Worm (Caenorhabditis elegans) whole organism, young adult: ENCODE results near the gene ilys-6.

Source experiments
- D2030.7 ChIP-seq: fragments of 200-800 bp; sonication (Bioruptor generic); IDR thresholded peaks from 2 replicates; pipeline ENCODE4 v1.3.6; 2022; ENCODE audit warnings: missing genetic modification reagents, missing genetic modification characterization, missing compliant biosample characterization
- F22D6.2 ChIP-seq: sonication (generic microtip); optimal IDR thresholded peaks from 2 replicates; lab custom pipeline; 2016; ENCODE audit warnings: mild to moderate bottlenecking, missing genetic modification characterization, missing compliant biosample characterization
- F23B12.7 ChIP-seq: sonication (generic microtip); optimal IDR thresholded peaks from 2 replicates; lab custom pipeline; 2017; ENCODE audit warnings: missing genetic modification characterization, mild to moderate bottlenecking, missing compliant biosample characterization, antibody characterized with exemption, moderate library complexity; ENCODE audit not compliant: insufficient read depth
- F33H1.4 ChIP-seq: fragments of 200-800 bp; sonication (Bioruptor generic); IDR thresholded peaks from 2 replicates; pipeline ENCODE4 v1.3.6; 2022; ENCODE audit warnings: missing genetic modification reagents, missing genetic modification characterization, missing compliant biosample characterization
- F57A8.1 ChIP-seq: fragments of 200-800 bp; sonication (Bioruptor generic); optimal IDR thresholded peaks from 2 replicates; lab custom pipeline; 2018; ENCODE audit warnings: mild to moderate bottlenecking, missing genetic modification characterization, moderate library complexity, missing compliant biosample characterization
- K12H6.12 ChIP-seq: fragments of 200-800 bp; sonication (Bioruptor generic); optimal IDR thresholded peaks from 2 replicates; lab custom pipeline; 2018; ENCODE audit warnings: mild to moderate bottlenecking, missing genetic modification characterization, missing compliant biosample characterization
- T26A5.8 ChIP-seq: sonication (generic microtip); optimal IDR thresholded peaks from 2 replicates; lab custom pipeline; 2016; ENCODE audit warnings: missing genetic modification characterization, missing compliant biosample characterization
- Y56A3A.18 ChIP-seq: fragments of 200-800 bp; sonication (Bioruptor generic); IDR thresholded peaks from 2 replicates; pipeline ENCODE4 v1.3.6; 2022; ENCODE audit warnings: missing genetic modification reagents, missing genetic modification characterization, missing compliant biosample characterization
- ZK185.1 ChIP-seq: sonication (generic microtip); optimal IDR thresholded peaks from 2 replicates; lab custom pipeline; 2016; ENCODE audit warnings: mild to moderate bottlenecking, missing genetic modification characterization, missing compliant biosample characterization; ENCODE audit not compliant: poor library complexity, severe bottlenecking
- aptf-2 ChIP-seq: fragments of 200-800 bp; sonication (Bioruptor generic); conservative IDR thresholded peaks from 2 replicates; pipeline ENCODE4 v1.3.6; 2022; ENCODE audit warnings: missing genetic modification reagents, missing genetic modification characterization, missing compliant biosample characterization
- atf-7 ChIP-seq: sonication (generic microtip); optimal IDR thresholded peaks from 2 replicates; lab custom pipeline; 2017; ENCODE audit warnings: mild to moderate bottlenecking, missing genetic modification characterization, missing compliant biosample characterization
- athp-1 ChIP-seq: sonication (generic microtip); optimal IDR thresholded peaks from 2 replicates; lab custom pipeline; 2017; ENCODE audit warnings: mild to moderate bottlenecking, missing genetic modification characterization, missing compliant biosample characterization
- attf-6 ChIP-seq: fragments of 200-800 bp; sonication (Bioruptor generic); IDR thresholded peaks from 2 replicates; pipeline ENCODE4 v1.3.6; 2022; ENCODE audit warnings: missing genetic modification reagents, missing genetic modification characterization, missing compliant biosample characterization
- bed-1 ChIP-seq: fragments of 200-800 bp; sonication (Bioruptor generic); IDR thresholded peaks from 2 replicates; pipeline ENCODE4 v1.3.6; 2022; ENCODE audit warnings: missing genetic modification reagents, missing genetic modification characterization, missing compliant biosample characterization
- cebp-2 ChIP-seq: fragments of 200-800 bp; sonication (Bioruptor generic); IDR thresholded peaks from 2 replicates; pipeline ENCODE4 v1.3.6; 2022; ENCODE audit warnings: missing genetic modification characterization, missing compliant biosample characterization
- ceh-100 ChIP-seq: fragments of 200-800 bp; sonication (Bioruptor generic); IDR thresholded peaks from 2 replicates; pipeline ENCODE4 v1.3.6; 2022; ENCODE audit warnings: missing genetic modification reagents, missing genetic modification characterization, missing compliant biosample characterization
- ceh-27 ChIP-seq: fragments of 200-800 bp; sonication (Bioruptor generic); optimal IDR thresholded peaks from 2 replicates; lab custom pipeline; 2018; ENCODE audit warnings: mild to moderate bottlenecking, missing genetic modification characterization, moderate library complexity, missing compliant biosample characterization
- dox-1 ChIP-seq: fragments of 200-800 bp; sonication (Bioruptor generic); IDR thresholded peaks from 2 replicates; pipeline ENCODE4 v1.3.6; 2022; ENCODE audit warnings: missing genetic modification reagents, missing genetic modification characterization, missing compliant biosample characterization
- dpff-1 ChIP-seq: sonication (generic microtip); optimal IDR thresholded peaks from 2 replicates; lab custom pipeline; 2017; ENCODE audit warnings: mild to moderate bottlenecking, missing genetic modification characterization, missing compliant biosample characterization
- egl-18 ChIP-seq: fragments of 200-800 bp; sonication (Bioruptor generic); IDR thresholded peaks from 2 replicates; pipeline ENCODE4 v1.3.6; 2022; ENCODE audit warnings: missing genetic modification reagents, missing genetic modification characterization, missing compliant biosample characterization
- egl-44 ChIP-seq: fragments of 200-800 bp; sonication (Bioruptor generic); IDR thresholded peaks from 2 replicates; pipeline ENCODE4 v1.3.6; 2022; ENCODE audit warnings: missing genetic modification reagents, missing genetic modification characterization, missing compliant biosample characterization
- ets-4 ChIP-seq: fragments of 200-800 bp; sonication (Bioruptor generic); optimal IDR thresholded peaks from 2 replicates; lab custom pipeline; 2018; ENCODE audit warnings: mild to moderate bottlenecking, missing genetic modification characterization, missing compliant biosample characterization
- fkh-3 ChIP-seq: sonication (generic microtip); optimal IDR thresholded peaks from 2 replicates; lab custom pipeline; 2016; ENCODE audit warnings: mild to moderate bottlenecking, missing genetic modification characterization, missing compliant biosample characterization
- hlh-12 ChIP-seq: sonication (generic microtip); optimal IDR thresholded peaks from 2 replicates; lab custom pipeline; 2016; ENCODE audit warnings: missing genetic modification characterization, missing compliant biosample characterization
- hmg-1.2 ChIP-seq: fragments of 200-800 bp; sonication (Bioruptor generic); IDR thresholded peaks from 2 replicates; pipeline ENCODE4 v1.3.6; 2022; ENCODE audit warnings: missing genetic modification reagents, missing genetic modification characterization, missing compliant biosample characterization
- lag-1 ChIP-seq: fragments of 200-800 bp; sonication (Bioruptor generic); IDR thresholded peaks from 2 replicates; pipeline ENCODE4 v1.3.6; 2022; ENCODE audit warnings: missing genetic modification reagents, missing genetic modification characterization, missing compliant biosample characterization
- let-526 ChIP-seq: fragments of 200-800 bp; sonication (Bioruptor generic); IDR thresholded peaks from 2 replicates; pipeline ENCODE4 v1.3.6; 2022; ENCODE audit warnings: missing genetic modification reagents, missing genetic modification characterization, missing compliant biosample characterization
- lin-35 ChIP-seq, 3 experiments: fragments of 150-350 bp in 2 of 3; sonication (generic microtip) in 1 of 3; optimal IDR thresholded peaks; 2 replicates each; lab custom pipeline; 2014 to 2018; ENCODE audit warnings: missing biosample characterization in 3 of 3, missing genetic modification characterization in 3 of 3, missing genetic modification reagents in 3 of 3
- lin-40 ChIP-seq: sonication (generic microtip); optimal IDR thresholded peaks from 2 replicates; lab custom pipeline; 2016; ENCODE audit warnings: missing genetic modification characterization, mild to moderate bottlenecking, missing compliant biosample characterization, missing genotype, missing genetic modification reagents
- lir-1 ChIP-seq: fragments of 200-800 bp; sonication (Bioruptor generic); conservative IDR thresholded peaks from 2 replicates; pipeline ENCODE4 v1.3.6; 2022; ENCODE audit warnings: missing genetic modification reagents, missing genetic modification characterization, missing compliant biosample characterization
- madf-6 ChIP-seq: fragments of 200-800 bp; sonication (Bioruptor generic); IDR thresholded peaks from 2 replicates; pipeline ENCODE4 v1.3.6; 2022; ENCODE audit warnings: missing genetic modification reagents, missing genetic modification characterization, missing compliant biosample characterization
- madf-8 ChIP-seq: fragments of 200-800 bp; sonication (Bioruptor generic); conservative IDR thresholded peaks from 2 replicates; pipeline ENCODE4 v1.3.6; 2022; ENCODE audit warnings: missing genetic modification reagents, missing genetic modification characterization, missing compliant biosample characterization
- mcd-1 ChIP-seq: fragments of 200-800 bp; sonication (Bioruptor generic); IDR thresholded peaks from 2 replicates; pipeline ENCODE4 v1.3.6; 2022; ENCODE audit warnings: missing genetic modification reagents, missing genetic modification characterization, missing compliant biosample characterization
- nfya-1 ChIP-seq: sonication (generic microtip); optimal IDR thresholded peaks from 2 replicates; lab custom pipeline; 2017; ENCODE audit warnings: antibody characterized with exemption, missing compliant biosample characterization, missing genetic modification characterization, borderline replicate concordance; ENCODE audit not compliant: insufficient read depth
- nhr-120 ChIP-seq: fragments of 200-800 bp; sonication (Bioruptor generic); IDR thresholded peaks from 2 replicates; pipeline ENCODE4 v1.3.6; 2022; ENCODE audit warnings: missing genetic modification characterization, missing compliant biosample characterization
- nhr-179 ChIP-seq: sonication (generic microtip); optimal IDR thresholded peaks from 2 replicates; lab custom pipeline; 2016; ENCODE audit warnings: mild to moderate bottlenecking, missing genetic modification characterization, missing compliant biosample characterization
- nhr-80 ChIP-seq: sonication (generic microtip); optimal IDR thresholded peaks from 2 replicates; lab custom pipeline; 2016; ENCODE audit warnings: missing genetic modification characterization, missing compliant biosample characterization
- rec-8 ChIP-seq, 2 experiments: sonication (generic microtip); optimal IDR thresholded peaks; 2 replicates each; lab custom pipeline; 2016; ENCODE audit warnings: mild to moderate bottlenecking in 2 of 2, missing genetic modification characterization in 2 of 2, missing genetic modification reagents in 2 of 2, missing genotype in 2 of 2, missing biosample characterization in 1 of 2, missing compliant biosample characterization in 1 of 2, moderate library complexity in 1 of 2
- repo-1 ChIP-seq: sonication (generic microtip); optimal IDR thresholded peaks from 2 replicates; lab custom pipeline; 2017; ENCODE audit warnings: mild to moderate bottlenecking, missing genetic modification characterization, missing compliant biosample characterization
- snpc-1.1 ChIP-seq: sonication (generic microtip); optimal IDR thresholded peaks from 2 replicates; lab custom pipeline; 2017; ENCODE audit warnings: missing genetic modification characterization, mild to moderate bottlenecking, missing compliant biosample characterization, antibody characterized with exemption, moderate library complexity, missing genotype, missing genetic modification reagents; ENCODE audit not compliant: insufficient read depth
- snpc-1.3 ChIP-seq: sonication (generic microtip); optimal IDR thresholded peaks from 2 replicates; lab custom pipeline; 2017; ENCODE audit warnings: missing genetic modification characterization, mild to moderate bottlenecking, missing compliant biosample characterization, antibody characterized with exemption, moderate library complexity, missing genotype, missing genetic modification reagents; ENCODE audit not compliant: insufficient read depth
- snpc-4 ChIP-seq, 5 experiments: fragments of 150-350 bp in 1 of 5; sonication (generic microtip) in 4 of 5; optimal IDR thresholded peaks; 2 replicates each; lab custom pipeline; 2014 to 2018; ENCODE audit warnings: missing genetic modification characterization in 5 of 5, missing biosample characterization in 3 of 5, antibody characterized with exemption in 2 of 5, mild to moderate bottlenecking in 2 of 5, missing compliant biosample characterization in 2 of 5, missing genotype in 2 of 5, moderate library complexity in 2 of 5, missing genetic modification reagents in 1 of 5
- tbx-9 ChIP-seq: sonication (generic microtip); optimal IDR thresholded peaks from 2 replicates; lab custom pipeline; 2016; ENCODE audit warnings: borderline replicate concordance, missing genetic modification characterization, inconsistent platforms, missing compliant biosample characterization
- zfh-2 ChIP-seq: fragments of 200-800 bp; sonication (Bioruptor generic); conservative IDR thresholded peaks from 2 replicates; pipeline ENCODE4 v1.3.6; 2022; ENCODE audit warnings: missing genetic modification reagents, missing genetic modification characterization, missing compliant biosample characterization
- zim-3 ChIP-seq: sonication (generic microtip); optimal IDR thresholded peaks from 2 replicates; lab custom pipeline; 2017; ENCODE audit warnings: mild to moderate bottlenecking, missing genetic modification characterization, moderate library complexity, missing compliant biosample characterization
- ztf-18 ChIP-seq: sonication (generic microtip); optimal IDR thresholded peaks from 2 replicates; lab custom pipeline; 2016; ENCODE audit warnings: missing genotype, mild to moderate bottlenecking, missing genetic modification characterization, missing compliant biosample characterization
- ztf-28 ChIP-seq: fragments of 200-800 bp; sonication (Bioruptor generic); IDR thresholded peaks from 2 replicates; pipeline ENCODE4 v1.3.6; 2022; ENCODE audit warnings: missing genetic modification reagents, missing genetic modification characterization, missing compliant biosample characterization

ilys-6 gene

DNA sequence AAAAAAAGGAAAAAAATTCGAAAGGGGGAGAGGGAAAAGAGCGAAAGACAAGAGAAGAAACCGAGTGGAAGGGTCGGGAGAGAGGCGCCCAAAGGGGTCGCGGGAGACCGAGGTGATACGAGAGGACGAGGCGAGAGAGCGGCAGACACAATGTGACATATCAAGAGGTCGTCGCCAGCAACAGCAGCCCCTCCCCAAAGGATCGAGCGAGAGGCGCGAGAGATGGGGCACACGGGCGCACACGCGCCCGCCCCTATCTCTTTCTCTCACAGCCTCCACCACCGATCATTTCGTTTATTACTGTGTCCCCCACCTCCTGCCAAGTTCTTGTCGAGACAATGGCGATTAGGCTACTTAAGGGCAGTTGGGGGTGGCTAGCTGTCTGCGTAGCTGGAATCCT lies 35.3 kb downstream of the ilys-6 start (continued):
- TF ChIP-seq nfya-1 (no peak), bed-1 (no peak), egl-18 (GFP tag; lab: Robert Waterston, UW) (no peak), madf-8 (GFP tag; lab: Robert Waterston, UW) (no peak), dpff-1 (tag; lab: Kevin White, UChicago) (peak; percentile 23), lin-40 (tag; lab: Kevin White, UChicago) (peak; percentile 68), repo-1 (tag; lab: Kevin White, UChicago) (no peak), F22D6.2 (tag; lab: Kevin White, UChicago) (peak; percentile 17), ztf-28 (0 out of 2 replicates have a peak, but pooled peaks have one; percentile 62), dox-1 (GFP tag; lab: Robert Waterston, UW) (peak; percentile 90), lir-1 (GFP tag; lab: Robert Waterston, UW) (peak; percentile 30; the same call in 1 of the 2 replicates), ZK185.1 (tag; lab: Kevin White, UChicago) (no peak), F33H1.4 (GFP tag; lab: Robert Waterston, UW) (no peak), zfh-2 (peak; percentile 99), cebp-2 (GFP tag; lab: Robert Waterston, UW) (no peak), K12H6.12 (peak; percentile 13), F57A8.1 (GFP tag; lab: Kevin White, UChicago) (no peak), zim-3 (no peak), ets-4 (GFP tag; lab: Kevin White, UChicago) (peak; percentile 42), hlh-12 (no peak), egl-44 (GFP tag; lab: Robert Waterston, UW) (peak; percentile 91), ceh-100 (GFP tag; lab: Robert Waterston, UW) (no peak), let-526 (GFP tag; lab: Robert Waterston, UW) (0 out of 2 replicates have a peak, but pooled peaks have one; percentile 44), aptf-2 (no peak), T26A5.8 (tag; lab: Kevin White, UChicago) (no peak), nhr-179 (tag; lab: Kevin White, UChicago) (no peak), snpc-4 (GFP tag; optimal IDR thresholded peaks at IDR 0.05; lab: Kevin White, UChicago) (no peak), snpc-4 (tag; optimal IDR thresholded peaks at IDR 0.05; lab: Kevin White, UChicago) (peak in 3 of 4 experiments; percentile 48 to 66 (median 57)), ztf-18 (no peak), nhr-80 (tag; lab: Kevin White, UChicago) (peak; percentile 94), fkh-3 (no peak), athp-1 (tag; lab: Kevin White, UChicago) (no peak), Y56A3A.18 (GFP tag; lab: Robert Waterston, UW) (no peak; the same call in 1 of the 2 replicates), lag-1 (no peak), madf-6 (GFP tag; lab: Robert Waterston, UW) (0 out of 2 replicates have a peak, but pooled peaks have one; percentile 28), lin-35 (GFP tag; optimal IDR thresholded peaks at IDR 0.05; lab: Kevin White, UChicago) (no peak), D2030.7 (GFP tag; lab: Robert Waterston, UW) (no peak), atf-7 (tag; lab: Kevin White, UChicago) (peak; percentile 51), rec-8 (tag; optimal IDR thresholded peaks at IDR 0.05; lab: Kevin White, UChicago) (no peak), F23B12.7 (tag; lab: Kevin White, UChicago) (no peak), mcd-1 (peak; percentile 64), ceh-27 (GFP tag; lab: Kevin White, UChicago) (peak; percentile 56), tbx-9 (no peak), snpc-1.3 (tag; lab: Kevin White, UChicago) (no peak), attf-6 (GFP tag; lab: Robert Waterston, UW) (no peak), snpc-1.1 (tag; lab: Kevin White, UChicago) (no peak), nhr-120 (GFP tag; lab: Robert Waterston, UW) (no peak), hmg-1.2 (peak; percentile 32; the same call in 1 of the 2 replicates)
